Worm (Caenorhabditis elegans) whole organism, L4 larva: ENCODE measurements around the gene otpl-4.

Source experiments
- D1046.2 ChIP-seq: fragments of 200-800 bp; sonication (Bioruptor generic); IDR thresholded peaks from 2 replicates; pipeline ENCODE4 v1.3.6; 2022; ENCODE audit warnings: missing genetic modification characterization, missing compliant biosample characterization
- F10B5.3 ChIP-seq: sonication (generic microtip); optimal IDR thresholded peaks from 2 replicates; lab custom pipeline; 2016; ENCODE audit warnings: mild to moderate bottlenecking, missing genetic modification characterization, missing compliant biosample characterization
- F37D6.2 ChIP-seq: sonication (generic microtip); optimal IDR thresholded peaks from 2 replicates; lab custom pipeline; 2016; ENCODE audit warnings: mild to moderate bottlenecking, missing genetic modification characterization, missing compliant biosample characterization
- F49E8.2 ChIP-seq: sonication (generic microtip); optimal IDR thresholded peaks from 2 replicates; lab custom pipeline; 2016; ENCODE audit warnings: missing compliant biosample characterization, mild to moderate bottlenecking, missing genetic modification characterization, borderline replicate concordance
- R02D3.7 ChIP-seq: fragments of 150-350 bp; sonication (generic microtip); optimal IDR thresholded peaks from 3 replicates; lab custom pipeline; 2014; ENCODE audit warnings: missing biosample characterization, missing genetic modification characterization
- T20F7.1 ChIP-seq: fragments of 200-800 bp; sonication (Bioruptor generic); optimal IDR thresholded peaks from 2 replicates; lab custom pipeline; 2018; ENCODE audit warnings: mild to moderate bottlenecking, missing genetic modification characterization, missing compliant biosample characterization
- Y48G9A.11 ChIP-seq: fragments of 200-800 bp; sonication (Bioruptor generic); IDR thresholded peaks from 2 replicates; pipeline ENCODE4 v1.3.6; 2022; ENCODE audit warnings: missing genetic modification reagents, missing genetic modification characterization, missing compliant biosample characterization
- ZK546.5 ChIP-seq, 2 experiments: sonication (generic microtip); optimal IDR thresholded peaks; 2 replicates each; lab custom pipeline; 2017; ENCODE audit warnings: missing biosample characterization in 2 of 2, missing genetic modification characterization in 2 of 2
- aha-1 ChIP-seq: fragments of 150-350 bp; peaks from one replicate; lab custom pipeline; 2014; ENCODE audit warnings: missing biosample characterization, missing genetic modification characterization
- ceh-82 ChIP-seq: sonication (generic microtip); optimal IDR thresholded peaks from 2 replicates; lab custom pipeline; 2017; ENCODE audit warnings: missing biosample characterization, missing genetic modification characterization
- ctbp-1 ChIP-seq: fragments of 200-800 bp; sonication (Bioruptor generic); IDR thresholded peaks from 2 replicates; pipeline ENCODE4 v1.3.6; 2022; ENCODE audit warnings: missing genetic modification reagents, missing genetic modification characterization, missing compliant biosample characterization
- dmd-6 ChIP-seq: fragments of 200-800 bp; sonication (Bioruptor generic); IDR thresholded peaks from 2 replicates; pipeline ENCODE4 v1.3.6; 2022; ENCODE audit warnings: missing genetic modification reagents, missing genetic modification characterization, missing compliant biosample characterization
- dpl-1 ChIP-seq: fragments of 150-350 bp; optimal IDR thresholded peaks from 2 replicates; lab custom pipeline; 2014; ENCODE audit warnings: missing biosample characterization, missing genetic modification reagents, missing genetic modification characterization
- dve-1 ChIP-seq: sonication (generic microtip); optimal IDR thresholded peaks from 2 replicates; lab custom pipeline; 2017; ENCODE audit warnings: antibody characterized with exemption, mild to moderate bottlenecking, missing genetic modification characterization, missing compliant biosample characterization; ENCODE audit not compliant: insufficient read depth
- egl-43 ChIP-seq: fragments of 200-800 bp; sonication (Bioruptor generic); IDR thresholded peaks from 2 replicates; pipeline ENCODE4 v1.3.6; 2022; ENCODE audit warnings: missing genetic modification reagents, missing genetic modification characterization, missing compliant biosample characterization
- fos-1 ChIP-seq: fragments of 150-350 bp; optimal IDR thresholded peaks from 2 replicates; lab custom pipeline; 2014; ENCODE audit warnings: missing biosample characterization, missing genetic modification characterization
- hlh-11 ChIP-seq: fragments of 200-800 bp; sonication (Bioruptor generic); optimal IDR thresholded peaks from 2 replicates; lab custom pipeline; 2018; ENCODE audit warnings: mild to moderate bottlenecking, missing genetic modification characterization, missing compliant biosample characterization
- hmg-1.1 ChIP-seq: fragments of 200-800 bp; sonication (Bioruptor generic); IDR thresholded peaks from 2 replicates; pipeline ENCODE4 v1.3.6; 2022; ENCODE audit warnings: missing genetic modification reagents, missing genetic modification characterization, missing compliant biosample characterization
- lin-15B ChIP-seq: fragments of 150-350 bp; sonication (generic microtip); optimal IDR thresholded peaks from 3 replicates; lab custom pipeline; 2014; ENCODE audit warnings: missing biosample characterization, missing genetic modification characterization
- lin-38 ChIP-seq: fragments of 200-800 bp; sonication (Bioruptor generic); IDR thresholded peaks from 2 replicates; pipeline ENCODE4 v1.3.6; 2022; ENCODE audit warnings: missing genetic modification reagents, missing genetic modification characterization, missing compliant biosample characterization
- lsy-2 ChIP-seq, 2 experiments: fragments of 150-350 bp in 1 of 2; sonication (generic microtip) in 1 of 2; optimal IDR thresholded peaks; 2 replicates each; lab custom pipeline; 2014 to 2017; ENCODE audit warnings: missing biosample characterization in 2 of 2, missing genetic modification characterization in 2 of 2
- mdt-29 ChIP-seq: fragments of 200-800 bp; sonication (Bioruptor generic); IDR thresholded peaks from 2 replicates; pipeline ENCODE4 v1.3.6; 2022; ENCODE audit warnings: missing genetic modification reagents, missing genetic modification characterization, missing compliant biosample characterization
- mes-2 ChIP-seq: sonication (generic microtip); optimal IDR thresholded peaks from 2 replicates; lab custom pipeline; 2016; ENCODE audit warnings: missing genotype, mild to moderate bottlenecking, missing genetic modification characterization, missing compliant biosample characterization; ENCODE audit not compliant: poor library complexity, severe bottlenecking
- mxl-2 ChIP-seq: fragments of 200-800 bp; sonication (Bioruptor generic); conservative IDR thresholded peaks from 2 replicates; pipeline ENCODE4 v1.3.6; 2022; ENCODE audit warnings: missing genetic modification reagents, missing genetic modification characterization, missing compliant biosample characterization
- nhr-102 ChIP-seq: sonication (generic microtip); optimal IDR thresholded peaks from 2 replicates; lab custom pipeline; 2016; ENCODE audit warnings: mild to moderate bottlenecking, missing genetic modification characterization, moderate library complexity, missing compliant biosample characterization
- nhr-11 ChIP-seq: fragments of 150-350 bp; optimal IDR thresholded peaks from 2 replicates; lab custom pipeline; 2014; ENCODE audit warnings: missing biosample characterization, missing genetic modification characterization
- nhr-25 ChIP-seq: sonication (generic microtip); optimal IDR thresholded peaks from 2 replicates; lab custom pipeline; 2017; ENCODE audit warnings: missing genetic modification characterization, mild to moderate bottlenecking, missing compliant biosample characterization, antibody characterized with exemption, moderate library complexity, borderline replicate concordance; ENCODE audit not compliant: insufficient read depth
- nhr-28 ChIP-seq: fragments of 150-350 bp; optimal IDR thresholded peaks from 2 replicates; lab custom pipeline; 2014; ENCODE audit warnings: missing biosample characterization, missing genetic modification characterization
- nhr-41 ChIP-seq: fragments of 200-800 bp; sonication (Bioruptor generic); IDR thresholded peaks from 2 replicates; pipeline ENCODE4 v1.3.6; 2022; ENCODE audit warnings: missing genetic modification reagents, missing genetic modification characterization, missing compliant biosample characterization
- nhr-6 ChIP-seq: fragments of 150-350 bp; optimal IDR thresholded peaks from 2 replicates; lab custom pipeline; 2014; ENCODE audit warnings: missing biosample characterization, missing genetic modification characterization
- pha-4 ChIP-seq, 2 experiments: fragments of 150-350 bp in 1 of 2; fragments of 200-800 bp in 1 of 2; sonication (Bioruptor generic) in 1 of 2; IDR thresholded peaks in 1 of 2; optimal IDR thresholded peaks in 1 of 2; 2 replicates each; pipeline versions ENCODE4 v1.3.6 to Lab custom; 2014 to 2022; ENCODE audit warnings: missing genetic modification characterization in 2 of 2, missing genetic modification reagents in 2 of 2, missing biosample characterization in 1 of 2, missing compliant biosample characterization in 1 of 2
- rbr-2 ChIP-seq: sonication (generic microtip); optimal IDR thresholded peaks from 2 replicates; lab custom pipeline; 2016; ENCODE audit warnings: missing genotype, missing genetic modification characterization, missing compliant biosample characterization
- saeg-2 ChIP-seq: fragments of 200-800 bp; sonication (Bioruptor generic); IDR thresholded peaks from 2 replicates; pipeline ENCODE4 v1.3.6; 2022; ENCODE audit warnings: missing genetic modification reagents, missing genetic modification characterization, missing compliant biosample characterization
- set-16 ChIP-seq: fragments of 200-800 bp; sonication (Bioruptor generic); IDR thresholded peaks from 2 replicates; pipeline ENCODE4 v1.3.6; 2022; ENCODE audit warnings: missing genetic modification reagents, missing genetic modification characterization, missing compliant biosample characterization
- skn-1 ChIP-seq: fragments of 150-350 bp; optimal IDR thresholded peaks from 2 replicates; lab custom pipeline; 2014; ENCODE audit warnings: missing biosample characterization, missing genetic modification characterization
- snpc-1.2 ChIP-seq: fragments of 200-800 bp; sonication (Bioruptor generic); IDR thresholded peaks from 2 replicates; pipeline ENCODE4 v1.3.6; 2022; ENCODE audit warnings: missing genetic modification reagents, missing genetic modification characterization, missing compliant biosample characterization
- spr-1 ChIP-seq: sonication (generic microtip); optimal IDR thresholded peaks from 2 replicates; lab custom pipeline; 2016; ENCODE audit warnings: mild to moderate bottlenecking, missing genetic modification characterization, missing compliant biosample characterization
- tag-97 ChIP-seq: fragments of 200-800 bp; sonication (Bioruptor generic); IDR thresholded peaks from 2 replicates; pipeline ENCODE4 v1.3.6; 2022; ENCODE audit warnings: missing genetic modification characterization, missing compliant biosample characterization
- tra-1 ChIP-seq: fragments of 200-800 bp; sonication (Bioruptor generic); IDR thresholded peaks from 2 replicates; pipeline ENCODE4 v1.3.6; 2022; ENCODE audit warnings: missing genetic modification reagents, missing genetic modification characterization, missing compliant biosample characterization
- unc-62 ChIP-seq, 3 experiments: fragments of 150-350 bp in 1 of 3; sonication (generic microtip); optimal IDR thresholded peaks in 2 of 3; peaks in 1 of 3; 1 replicate in 1 of 3; 2 replicates in 2 of 3; lab custom pipeline; 2014 to 2017; ENCODE audit warnings: missing biosample characterization in 3 of 3, missing genetic modification characterization in 3 of 3, missing genetic modification reagents in 3 of 3, missing genotype in 1 of 3
- vab-7 ChIP-seq: fragments of 200-800 bp; sonication (Bioruptor generic); IDR thresholded peaks from 2 replicates; pipeline ENCODE4 v1.3.6; 2022; ENCODE audit warnings: missing genetic modification reagents, missing genetic modification characterization, missing compliant biosample characterization
- zfp-2 ChIP-seq: sonication (generic microtip); optimal IDR thresholded peaks from 2 replicates; lab custom pipeline; 2016; ENCODE audit warnings: mild to moderate bottlenecking, missing genetic modification characterization, missing compliant biosample characterization
- ztf-11 ChIP-seq: fragments of 150-350 bp; optimal IDR thresholded peaks from 2 replicates; lab custom pipeline; 2014; ENCODE audit warnings: missing biosample characterization, missing genetic modification characterization
- ztf-7 ChIP-seq: fragments of 150-350 bp; optimal IDR thresholded peaks from 2 replicates; lab custom pipeline; 2014; ENCODE audit warnings: missing biosample characterization, missing genetic modification characterization

The otpl-4 gene

DNA sequence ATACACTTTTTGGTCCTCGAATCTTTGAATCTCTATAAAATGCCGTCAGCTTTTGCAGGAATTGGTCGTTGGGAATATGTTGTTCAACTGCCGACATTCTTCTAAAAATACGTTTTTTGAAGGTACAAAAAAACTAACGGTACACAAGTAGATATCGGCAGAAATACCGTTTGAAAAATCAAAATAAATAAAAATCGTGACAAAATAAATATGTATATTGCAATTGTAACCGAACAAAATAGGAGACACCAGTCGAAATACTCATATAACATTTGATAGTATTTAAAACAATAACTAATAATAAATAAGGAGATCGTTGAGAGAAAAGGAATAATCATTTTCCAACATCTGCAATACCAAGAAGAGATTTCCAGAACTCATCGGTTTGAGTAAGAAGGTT, 27.9 kb downstream of the otpl-4 start, which contains the start of gene F25G6.8:
F25G6.8 (minus strand) TSS at position 101 of the 400 bp plus-strand sequence.
- TF ChIP-seq lin-38 (GFP tag; lab: Robert Waterston, UW) (peak; percentile 5; the same call in 1 of the 2 replicates), ceh-82 (no peak)

DNA sequence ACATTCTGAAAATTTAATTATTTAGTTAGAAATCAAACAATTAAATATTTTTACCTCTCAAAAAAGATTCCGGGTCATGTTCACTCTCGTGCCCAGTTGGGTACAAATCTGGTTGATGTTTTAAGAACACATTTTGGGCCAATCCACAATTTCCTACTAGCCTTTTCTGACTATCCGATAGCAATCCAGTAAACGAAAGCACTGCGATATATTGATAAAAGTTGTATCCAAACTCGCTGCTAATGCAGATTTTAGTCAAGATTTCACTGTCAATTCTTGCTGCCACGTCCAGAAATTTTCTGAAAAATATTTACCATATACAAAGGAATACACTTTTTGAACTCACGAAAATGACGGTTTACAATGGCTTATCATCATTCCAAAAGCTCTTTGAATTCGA, 32.0 kb downstream of the otpl-4 start:
- TF ChIP-seq unc-62 (GFP tag; optimal IDR thresholded peaks at IDR 0.05 in 1 of 2; lab: Kevin White, UChicago) (peak in 1 of 2 experiments; percentile 91), unc-62 (tag; optimal IDR thresholded peaks at IDR 0.05; lab: Kevin White, UChicago) (no peak), nhr-28 (tag; lab: Kevin White, UChicago) (no peak)

DNA sequence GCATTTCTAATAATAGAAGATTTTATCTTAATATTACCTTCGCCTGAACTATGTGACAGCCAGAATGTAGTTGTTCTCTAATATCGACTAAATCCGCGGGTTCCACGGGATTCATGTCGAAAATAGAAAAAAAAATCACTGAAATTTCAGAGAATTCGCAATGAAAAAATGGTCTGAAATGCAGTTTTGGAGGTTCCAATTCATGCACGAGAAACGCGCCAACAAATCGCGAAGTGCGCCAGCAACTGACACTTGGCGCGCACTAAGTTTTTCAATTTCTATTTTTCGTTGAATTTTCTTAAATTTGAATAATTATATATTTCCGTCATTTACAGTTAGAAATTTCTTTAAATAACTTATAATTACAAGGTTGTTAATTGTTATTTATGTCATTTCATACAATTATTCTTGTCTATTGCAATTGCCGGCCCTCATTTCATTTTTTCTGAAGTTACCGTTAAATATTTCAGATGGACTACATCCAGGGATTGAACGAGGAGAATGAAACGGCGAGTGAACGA, 32.8 kb downstream of the otpl-4 start, which contains the start of the genes F25G6.9 and symk-1:
F25G6.9 (minus strand) TSS at position 160 of the 521 bp plus-strand sequence.
symk-1 (plus strand) TSS at position 471 of the 521 bp plus-strand sequence.
- no peak for TF ChIP-seq ctbp-1
- TF ChIP-seq nhr-11 (tag; lab: Kevin White, UChicago), result no peak
- TF ChIP-seq dve-1 (tag; lab: Kevin White, UChicago), result peak; percentile 54
- no peak for TF ChIP-seq ZK546.5 (tag; optimal IDR thresholded peaks at IDR 0.05; lab: Kevin White, UChicago)
- no peak for TF ChIP-seq mxl-2 (GFP tag; lab: Robert Waterston, UW)
- TF ChIP-seq dpl-1 (GFP tag; lab: Kevin White, UChicago), result peak; percentile 63
- TF ChIP-seq F10B5.3 (tag; lab: Kevin White, UChicago), result peak; percentile 39
- TF ChIP-seq aha-1 (tag; lab: Kevin White, UChicago), result no peak
- no peak for TF ChIP-seq Y48G9A.11 (GFP tag; lab: Robert Waterston, UW)
- TF ChIP-seq pha-4 (GFP tag; IDR thresholded peaks at IDR 0.05; lab: Robert Waterston, UW), result no peak
- no peak for TF ChIP-seq pha-4 (tag; optimal IDR thresholded peaks at IDR 0.05; lab: Kevin White, UChicago)
- no peak for TF ChIP-seq nhr-25
- TF ChIP-seq fos-1, result no peak
- no peak for TF ChIP-seq tag-97
- TF ChIP-seq spr-1 (tag; lab: Kevin White, UChicago), result no peak
- no peak for TF ChIP-seq F37D6.2 (tag; lab: Kevin White, UChicago)
- no peak for TF ChIP-seq egl-43 (GFP tag; lab: Robert Waterston, UW)
- peak; percentile 35 for TF ChIP-seq nhr-6
- TF ChIP-seq nhr-41 (GFP tag; lab: Robert Waterston, UW), result no peak
- no peak for TF ChIP-seq rbr-2 (tag; lab: Kevin White, UChicago)
- TF ChIP-seq hmg-1.1 (GFP tag; lab: Robert Waterston, UW), result peak; percentile 70
- 0 out of 2 replicates have a peak, but pooled peaks have one; percentile 14 for TF ChIP-seq tra-1 (GFP tag; lab: Robert Waterston, UW)
- TF ChIP-seq ztf-11 (tag; lab: Kevin White, UChicago), result no peak
- TF ChIP-seq dmd-6 (GFP tag; lab: Robert Waterston, UW), result peak; percentile 46
- TF ChIP-seq snpc-1.2 (GFP tag; lab: Robert Waterston, UW), result no peak
- peak; percentile 67 for TF ChIP-seq mes-2 (tag; lab: Kevin White, UChicago)
- no peak for TF ChIP-seq lin-15B (tag; lab: Kevin White, UChicago)
- TF ChIP-seq unc-62 (GFP tag; optimal IDR thresholded peaks at IDR 0.05 in 1 of 2; lab: Kevin White, UChicago), result no peak
- TF ChIP-seq unc-62 (tag; optimal IDR thresholded peaks at IDR 0.05; lab: Kevin White, UChicago), result no peak
- no peak for TF ChIP-seq lsy-2 (tag; optimal IDR thresholded peaks at IDR 0.05; lab: Kevin White, UChicago)
- no peak for TF ChIP-seq saeg-2 (GFP tag; lab: Robert Waterston, UW)
- TF ChIP-seq ztf-7, result no peak
- no peak for TF ChIP-seq zfp-2
- TF ChIP-seq D1046.2 (GFP tag; lab: Robert Waterston, UW), result no peak
- no peak for TF ChIP-seq set-16 (GFP tag; lab: Robert Waterston, UW)
- TF ChIP-seq skn-1 (tag; lab: Kevin White, UChicago), result no peak
- peak; percentile 51 for TF ChIP-seq hlh-11 (tag; lab: Kevin White, UChicago)
- TF ChIP-seq R02D3.7 (tag; lab: Kevin White, UChicago), result no peak
- TF ChIP-seq F49E8.2 (tag; lab: Kevin White, UChicago), result peak; percentile 6
- peak; percentile 60 for TF ChIP-seq nhr-102
- TF ChIP-seq T20F7.1 (GFP tag; lab: Kevin White, UChicago), result no peak
- TF ChIP-seq mdt-29, result no peak
- no peak for TF ChIP-seq vab-7 (GFP tag; lab: Robert Waterston, UW)
